Worm (Caenorhabditis elegans) whole organism, L3 larva: Measurements from ENCODE around the gene osm-11.

ENCODE experiments used
- fkh-10 ChIP-seq: sonication (generic microtip); optimal IDR thresholded peaks from 2 replicates; lab custom pipeline; 2017; ENCODE audit warnings: missing biosample characterization, missing genetic modification reagents, missing genetic modification characterization
- fos-1 ChIP-seq: fragments of 150-350 bp; optimal IDR thresholded peaks from 2 replicates; lab custom pipeline; 2014; ENCODE audit warnings: missing biosample characterization, missing genetic modification characterization
- nhr-77 ChIP-seq: fragments of 150-350 bp; optimal IDR thresholded peaks from 2 replicates; lab custom pipeline; 2014; ENCODE audit warnings: missing biosample characterization, missing genetic modification characterization

ce11 chrX:17464801-17465200 lies 43.4 kb upstream of the osm-11 start, which contains the start of gene slc-17.1:
- TF ChIP-seq fkh-10 (GFP tag; lab: Kevin White, UChicago) (no peak), fos-1 (tag; lab: Kevin White, UChicago) (no peak), nhr-77 (no peak)
